Worm (Caenorhabditis elegans) whole organism, young adult: ENCODE measurements around the gene F34D6.1.
"Not testable (repeated sequence)": the region's sequence is repeated elsewhere in the genome, so short reads cannot be mapped to it uniquely, and the experiment has no call there.

Source experiments
- F10E7.11 ChIP-seq: sonication (generic microtip); optimal IDR thresholded peaks from 2 replicates; lab custom pipeline; 2017; ENCODE audit warnings: mild to moderate bottlenecking, missing genetic modification characterization, moderate library complexity, missing compliant biosample characterization
- F39B2.1 ChIP-seq: fragments of 200-800 bp; sonication (Bioruptor generic); IDR thresholded peaks from 2 replicates; pipeline ENCODE4 v1.3.6; 2022; ENCODE audit warnings: missing genetic modification reagents, missing genetic modification characterization, missing compliant biosample characterization
- F52B5.7 ChIP-seq: sonication (generic microtip); optimal IDR thresholded peaks from 2 replicates; lab custom pipeline; 2016; ENCODE audit warnings: mild to moderate bottlenecking, missing genetic modification characterization, missing compliant biosample characterization
- F57C9.4 ChIP-seq: sonication (generic microtip); optimal IDR thresholded peaks from 2 replicates; lab custom pipeline; 2017; ENCODE audit warnings: mild to moderate bottlenecking, missing genetic modification characterization, missing compliant biosample characterization
- T07F8.4 ChIP-seq: sonication (generic microtip); optimal IDR thresholded peaks from 2 replicates; lab custom pipeline; 2016; ENCODE audit warnings: mild to moderate bottlenecking, missing genetic modification characterization, moderate library complexity, missing compliant biosample characterization
- Y95B8A.8 ChIP-seq: fragments of 200-800 bp; sonication (Bioruptor generic); IDR thresholded peaks from 2 replicates; pipeline ENCODE4 v1.3.6; 2022; ENCODE audit warnings: missing genetic modification reagents, missing genetic modification characterization, missing compliant biosample characterization
- ama-1 ChIP-seq, 3 experiments: fragments of 150-350 bp in 1 of 3; sonication (generic microtip) in 2 of 3; optimal IDR thresholded peaks; 2 replicates each; lab custom pipeline; 2014 to 2018; ENCODE audit warnings: missing biosample characterization in 2 of 3, missing genetic modification characterization in 2 of 3, missing genetic modification reagents in 2 of 3
- aptf-2 ChIP-seq: fragments of 200-800 bp; sonication (Bioruptor generic); conservative IDR thresholded peaks from 2 replicates; pipeline ENCODE4 v1.3.6; 2022; ENCODE audit warnings: missing genetic modification reagents, missing genetic modification characterization, missing compliant biosample characterization
- athp-1 ChIP-seq: sonication (generic microtip); optimal IDR thresholded peaks from 2 replicates; lab custom pipeline; 2017; ENCODE audit warnings: mild to moderate bottlenecking, missing genetic modification characterization, missing compliant biosample characterization
- attf-6 ChIP-seq: fragments of 200-800 bp; sonication (Bioruptor generic); IDR thresholded peaks from 2 replicates; pipeline ENCODE4 v1.3.6; 2022; ENCODE audit warnings: missing genetic modification reagents, missing genetic modification characterization, missing compliant biosample characterization
- bed-1 ChIP-seq: fragments of 200-800 bp; sonication (Bioruptor generic); IDR thresholded peaks from 2 replicates; pipeline ENCODE4 v1.3.6; 2022; ENCODE audit warnings: missing genetic modification reagents, missing genetic modification characterization, missing compliant biosample characterization
- ccch-3 ChIP-seq: fragments of 200-800 bp; sonication (Bioruptor generic); optimal IDR thresholded peaks from 2 replicates; lab custom pipeline; 2018; ENCODE audit warnings: mild to moderate bottlenecking, missing genetic modification characterization, missing compliant biosample characterization
- cebp-2 ChIP-seq: fragments of 200-800 bp; sonication (Bioruptor generic); IDR thresholded peaks from 2 replicates; pipeline ENCODE4 v1.3.6; 2022; ENCODE audit warnings: missing genetic modification characterization, missing compliant biosample characterization
- ceh-27 ChIP-seq: fragments of 200-800 bp; sonication (Bioruptor generic); optimal IDR thresholded peaks from 2 replicates; lab custom pipeline; 2018; ENCODE audit warnings: mild to moderate bottlenecking, missing genetic modification characterization, moderate library complexity, missing compliant biosample characterization
- ceh-58 ChIP-seq: fragments of 200-800 bp; sonication (Bioruptor generic); IDR thresholded peaks from 2 replicates; pipeline ENCODE4 v1.3.6; 2022; ENCODE audit warnings: missing genetic modification characterization, missing compliant biosample characterization
- ceh-79 ChIP-seq: sonication (generic microtip); optimal IDR thresholded peaks from 2 replicates; lab custom pipeline; 2017; ENCODE audit warnings: mild to moderate bottlenecking, missing genetic modification characterization, missing compliant biosample characterization
- efl-1 ChIP-seq: fragments of 150-350 bp; optimal IDR thresholded peaks from 2 replicates; lab custom pipeline; 2014; ENCODE audit warnings: missing biosample characterization, missing genetic modification reagents, missing genetic modification characterization
- egl-18 ChIP-seq: fragments of 200-800 bp; sonication (Bioruptor generic); IDR thresholded peaks from 2 replicates; pipeline ENCODE4 v1.3.6; 2022; ENCODE audit warnings: missing genetic modification reagents, missing genetic modification characterization, missing compliant biosample characterization
- egl-44 ChIP-seq: fragments of 200-800 bp; sonication (Bioruptor generic); IDR thresholded peaks from 2 replicates; pipeline ENCODE4 v1.3.6; 2022; ENCODE audit warnings: missing genetic modification reagents, missing genetic modification characterization, missing compliant biosample characterization
- gei-17 ChIP-seq: fragments of 200-800 bp; sonication (Bioruptor generic); optimal IDR thresholded peaks from 2 replicates; lab custom pipeline; 2018; ENCODE audit warnings: mild to moderate bottlenecking, missing genetic modification characterization, missing compliant biosample characterization
- him-1 ChIP-seq: sonication (generic microtip); optimal IDR thresholded peaks from 2 replicates; lab custom pipeline; 2016; ENCODE audit warnings: missing genotype, missing genetic modification reagents, missing genetic modification characterization, missing compliant biosample characterization
- hrde-1 ChIP-seq: sonication (generic microtip); optimal IDR thresholded peaks from 2 replicates; lab custom pipeline; 2016; ENCODE audit warnings: missing genetic modification characterization, mild to moderate bottlenecking, missing compliant biosample characterization, moderate library complexity, missing genotype, missing genetic modification reagents, borderline replicate concordance
- hsf-1 ChIP-seq: fragments of 200-800 bp; sonication (Bioruptor generic); IDR thresholded peaks from 2 replicates; pipeline ENCODE4 v1.3.6; 2022; ENCODE audit warnings: missing genetic modification reagents, missing genetic modification characterization, missing compliant biosample characterization
- let-607 ChIP-seq, 2 experiments: fragments of 200-800 bp in 1 of 2; sonication (Bioruptor generic) in 1 of 2; sonication (generic microtip) in 1 of 2; optimal IDR thresholded peaks; 2 replicates each; lab custom pipeline; 2016 to 2018; ENCODE audit warnings: mild to moderate bottlenecking in 2 of 2, missing compliant biosample characterization in 2 of 2, missing genetic modification characterization in 2 of 2, moderate library complexity in 2 of 2, missing genotype in 1 of 2
- lin-26 ChIP-seq: fragments of 200-800 bp; sonication (Bioruptor generic); IDR thresholded peaks from 2 replicates; pipeline ENCODE4 v1.3.6; 2022; ENCODE audit warnings: missing genetic modification reagents, missing genetic modification characterization, missing compliant biosample characterization
- lir-1 ChIP-seq: fragments of 200-800 bp; sonication (Bioruptor generic); conservative IDR thresholded peaks from 2 replicates; pipeline ENCODE4 v1.3.6; 2022; ENCODE audit warnings: missing genetic modification reagents, missing genetic modification characterization, missing compliant biosample characterization
- madf-6 ChIP-seq: fragments of 200-800 bp; sonication (Bioruptor generic); IDR thresholded peaks from 2 replicates; pipeline ENCODE4 v1.3.6; 2022; ENCODE audit warnings: missing genetic modification reagents, missing genetic modification characterization, missing compliant biosample characterization
- madf-8 ChIP-seq: fragments of 200-800 bp; sonication (Bioruptor generic); conservative IDR thresholded peaks from 2 replicates; pipeline ENCODE4 v1.3.6; 2022; ENCODE audit warnings: missing genetic modification reagents, missing genetic modification characterization, missing compliant biosample characterization
- mes-4 ChIP-seq: sonication (generic microtip); optimal IDR thresholded peaks from 2 replicates; lab custom pipeline; 2016; ENCODE audit warnings: missing genotype, missing genetic modification characterization, missing compliant biosample characterization
- nhr-179 ChIP-seq: sonication (generic microtip); optimal IDR thresholded peaks from 2 replicates; lab custom pipeline; 2016; ENCODE audit warnings: mild to moderate bottlenecking, missing genetic modification characterization, missing compliant biosample characterization
- nhr-90 ChIP-seq: sonication (generic microtip); optimal IDR thresholded peaks from 2 replicates; lab custom pipeline; 2016; ENCODE audit warnings: missing genotype, mild to moderate bottlenecking, missing genetic modification characterization, missing compliant biosample characterization
- pha-4 ChIP-seq: fragments of 150-350 bp; sonication (generic microtip); optimal IDR thresholded peaks from 2 replicates; lab custom pipeline; 2014; ENCODE audit warnings: missing biosample characterization, missing genetic modification reagents, missing genetic modification characterization
- snpc-1.3 ChIP-seq: sonication (generic microtip); optimal IDR thresholded peaks from 2 replicates; lab custom pipeline; 2017; ENCODE audit warnings: missing genetic modification characterization, mild to moderate bottlenecking, missing compliant biosample characterization, antibody characterized with exemption, moderate library complexity, missing genotype, missing genetic modification reagents; ENCODE audit not compliant: insufficient read depth
- tbx-9 ChIP-seq: sonication (generic microtip); optimal IDR thresholded peaks from 2 replicates; lab custom pipeline; 2016; ENCODE audit warnings: borderline replicate concordance, missing genetic modification characterization, inconsistent platforms, missing compliant biosample characterization
- xnd-1 ChIP-seq: sonication (generic microtip); optimal IDR thresholded peaks from 2 replicates; lab custom pipeline; 2016; ENCODE audit warnings: missing genotype, missing genetic modification reagents, missing genetic modification characterization, missing compliant biosample characterization
- zfh-2 ChIP-seq: fragments of 200-800 bp; sonication (Bioruptor generic); conservative IDR thresholded peaks from 2 replicates; pipeline ENCODE4 v1.3.6; 2022; ENCODE audit warnings: missing genetic modification reagents, missing genetic modification characterization, missing compliant biosample characterization
- ztf-22 ChIP-seq: fragments of 200-800 bp; sonication (Bioruptor generic); optimal IDR thresholded peaks from 2 replicates; lab custom pipeline; 2018; ENCODE audit warnings: mild to moderate bottlenecking, missing genetic modification characterization, moderate library complexity, missing compliant biosample characterization

The F34D6.1 gene

DNA sequence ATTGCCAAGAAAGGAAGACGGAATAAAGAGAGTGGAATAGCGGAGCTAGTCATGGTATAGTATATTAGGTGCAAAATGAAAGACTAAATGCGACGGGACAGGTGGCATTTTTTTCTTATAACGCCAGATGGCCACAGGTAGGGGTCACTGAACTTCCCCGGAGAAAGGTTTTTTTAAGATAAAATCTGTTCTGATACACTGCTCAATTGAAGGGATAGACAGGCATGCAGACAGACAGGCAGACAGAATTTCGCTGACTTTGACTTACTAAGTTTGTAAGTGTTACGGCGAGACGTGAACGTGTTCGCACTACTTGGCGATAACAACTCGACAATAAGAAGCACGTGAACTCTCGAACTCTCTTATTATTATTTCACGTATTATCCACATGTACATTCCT is 7.5 kb downstream of the F34D6.1 start, which contains the start of the genes F22E5.20 and F22E5.1:
Gene F22E5.20, minus strand, starts transcription at position 101 of the 400 bp plus-strand sequence.
Gene F22E5.1, plus strand, starts transcription at position 242 of the 400 bp plus-strand sequence.
- not testable (repeated sequence) for TF ChIP-seq lin-26 (GFP tag; lab: Robert Waterston, UW); efl-1 (GFP tag; lab: Kevin White, UChicago); athp-1 (tag; lab: Kevin White, UChicago)

DNA sequence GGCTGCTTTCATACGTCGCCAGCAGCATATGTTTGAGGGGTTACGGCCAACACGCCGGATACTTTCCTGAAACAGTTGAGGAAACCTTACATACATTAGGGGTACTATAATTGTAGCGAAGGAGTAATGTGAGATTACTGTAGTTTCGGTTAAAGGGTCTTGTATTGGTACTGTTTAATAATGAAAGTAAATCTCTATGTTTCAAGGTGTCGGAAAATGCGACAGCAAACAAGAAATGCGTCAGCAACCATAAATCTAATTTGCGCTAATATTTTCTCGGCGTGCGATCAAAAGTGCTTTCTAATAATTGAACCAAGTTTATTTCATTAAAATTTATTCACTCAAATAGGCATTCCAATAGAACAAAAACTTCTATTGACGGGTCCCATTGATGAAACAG is 8.7 kb downstream of the F34D6.1 start, which contains the start of gene sri-57:
Gene sri-57, minus strand, starts transcription at position 101 of the 400 bp plus-strand sequence.
- TF ChIP-seq F39B2.1 (GFP tag; lab: Robert Waterston, UW); tbx-9; F57C9.4: not testable (repeated sequence)

DNA sequence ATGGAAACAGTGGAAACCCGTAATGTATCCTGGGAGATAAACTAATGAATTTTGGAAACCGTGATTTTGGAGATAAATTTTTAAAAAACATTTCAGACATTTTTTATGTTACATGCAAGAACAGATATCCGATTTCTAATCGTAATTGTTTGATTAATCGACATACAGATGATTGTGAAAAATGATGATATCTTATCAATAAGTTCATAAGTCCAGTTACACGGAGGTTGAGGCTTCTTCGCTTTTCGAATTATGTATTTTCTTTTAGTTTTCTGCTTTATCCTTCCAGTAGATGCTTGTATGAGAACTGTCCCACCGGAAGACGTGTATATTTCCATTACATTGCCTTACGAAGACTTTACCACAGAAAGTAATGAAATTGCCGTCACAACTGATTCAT is 15.4 kb downstream of the F34D6.1 start, which contains the start of gene F22E5.22:
Gene F22E5.22, plus strand, starts transcription at position 301 of the 400 bp plus-strand sequence.
- TF ChIP-seq ceh-58 (no peak), hrde-1 (tag; lab: Kevin White, UChicago) (no peak), nhr-90 (no peak), attf-6 (GFP tag; lab: Robert Waterston, UW) (no peak), ceh-79 (tag; lab: Kevin White, UChicago) (no peak), him-1 (tag; lab: Kevin White, UChicago) (no peak), madf-8 (GFP tag; lab: Robert Waterston, UW) (no peak)

DNA sequence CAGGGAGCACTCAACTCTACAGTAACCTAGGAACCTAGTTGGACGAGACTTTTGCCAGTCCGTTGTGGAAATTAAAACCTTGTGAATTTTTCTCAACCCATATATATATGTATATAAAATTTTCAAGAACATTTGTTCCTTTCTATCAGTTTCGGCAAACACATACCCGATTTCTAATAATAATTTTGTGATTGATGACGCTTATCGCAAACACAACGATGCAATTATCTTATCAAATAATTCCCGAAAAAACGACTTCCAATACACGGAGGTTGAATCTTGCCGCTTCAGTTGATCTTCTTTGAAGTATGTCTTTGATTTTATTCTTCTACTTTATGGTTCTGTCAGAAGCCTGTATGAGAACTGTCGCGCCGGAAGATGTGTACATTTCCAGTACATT is 15.9 kb downstream of the F34D6.1 start, which contains the start of gene F22E5.2:
Gene F22E5.2, plus strand, starts transcription at position 301 of the 400 bp plus-strand sequence.
- TF ChIP-seq F52B5.7; bed-1 (GFP tag; lab: Robert Waterston, UW); F57C9.4: not testable (repeated sequence)

DNA sequence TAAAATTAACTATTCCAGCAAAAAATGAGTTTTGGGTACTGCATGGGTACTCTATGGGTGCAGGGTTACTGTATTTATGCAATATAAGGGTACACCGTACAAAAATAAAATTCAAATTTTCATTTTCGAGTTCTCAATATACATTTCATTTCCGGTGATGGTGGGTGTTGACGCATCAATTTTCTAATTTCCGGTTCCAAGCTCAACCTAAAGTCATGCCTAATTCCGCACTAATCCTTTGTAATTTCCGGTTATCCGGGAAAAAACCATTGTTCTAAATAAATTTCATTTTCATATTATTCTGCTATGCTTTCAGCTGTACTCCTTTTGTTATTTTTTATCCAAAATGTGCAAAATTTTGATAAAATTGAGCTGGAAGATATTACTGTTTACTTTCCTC is 21.7 kb downstream of the F34D6.1 start, which contains the start of gene gcy-21:
Gene gcy-21, plus strand, starts transcription at position 301 of the 400 bp plus-strand sequence.
- no peak for TF ChIP-seq egl-18 (GFP tag; lab: Robert Waterston, UW)
- TF ChIP-seq ztf-22 (GFP tag; lab: Kevin White, UChicago) = no peak
- TF ChIP-seq lir-1 (GFP tag; lab: Robert Waterston, UW) = no peak
- TF ChIP-seq let-607 (tag; optimal IDR thresholded peaks at IDR 0.05; lab: Kevin White, UChicago) = no peak
- no peak for TF ChIP-seq nhr-179
- TF ChIP-seq gei-17 (GFP tag; lab: Kevin White, UChicago) = no peak
- no peak for TF ChIP-seq F10E7.11 (tag; lab: Kevin White, UChicago)
- TF ChIP-seq mes-4 (tag; lab: Kevin White, UChicago) = no peak
- TF ChIP-seq snpc-1.3 (tag; lab: Kevin White, UChicago) = no peak
- TF ChIP-seq T07F8.4 = no peak
- no peak for TF ChIP-seq Y95B8A.8
- TF ChIP-seq cebp-2 (GFP tag; lab: Robert Waterston, UW) = no peak
- TF ChIP-seq ceh-79 (tag; lab: Kevin White, UChicago) = no peak
- no peak for TF ChIP-seq xnd-1 (tag; lab: Kevin White, UChicago)
- no peak for TF ChIP-seq pha-4
- TF ChIP-seq lin-26 (GFP tag; lab: Robert Waterston, UW) = no peak

DNA sequence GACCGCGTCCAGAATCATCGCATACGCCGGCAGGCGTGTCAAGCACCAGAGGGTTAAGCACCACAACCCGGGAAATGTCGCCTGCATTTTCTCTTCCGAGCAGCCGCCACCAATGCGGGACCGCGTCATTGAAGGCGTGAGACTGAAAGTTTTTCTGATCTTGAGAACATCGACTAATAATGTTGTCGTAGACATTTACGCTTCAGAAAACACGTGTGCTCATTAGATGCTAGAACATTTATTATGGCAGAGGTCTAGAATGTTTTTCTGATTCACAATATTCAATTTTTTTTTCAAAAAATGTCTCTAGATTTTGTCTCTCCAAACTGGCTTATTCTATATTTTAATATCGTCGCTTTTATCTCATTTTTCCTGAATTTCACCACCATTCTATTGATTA is 24.4 kb downstream of the F34D6.1 start, which contains the start of gene sri-47:
Gene sri-47, plus strand, starts transcription at position 301 of the 400 bp plus-strand sequence.
- TF ChIP-seq egl-44 (GFP tag; lab: Robert Waterston, UW) (no peak), ceh-27 (no peak), ccch-3 (GFP tag; lab: Kevin White, UChicago) (no peak), aptf-2 (no peak), madf-6 (GFP tag; lab: Robert Waterston, UW) (no peak), zfh-2 (GFP tag; lab: Robert Waterston, UW) (0 out of 2 replicates have a peak, but pooled peaks have one; percentile 37), ama-1 (optimal IDR thresholded peaks at IDR 0.05; lab: Kevin White, UChicago) (no peak), ama-1 (GFP tag; optimal IDR thresholded peaks at IDR 0.05; lab: Kevin White, UChicago) (no peak), hsf-1 (GFP tag; lab: Robert Waterston, UW) (no peak)
